Worm (Caenorhabditis elegans): ENCODE data around the gene T04C10.3.

T04C10.3 gene

ce11 chrX:14841030-14841429, 28.9 kb downstream of the T04C10.3 start (continued):
- TF ChIP-seq nhr-25 (tag; optimal IDR thresholded peaks at IDR 0.05) = peak; percentile 37
- TF ChIP-seq lin-13 (GFP tag; optimal IDR thresholded peaks at IDR 0.05) = peak; percentile 90
- TF ChIP-seq mdl-1 (tag; optimal IDR thresholded peaks at IDR 0.05) = peak; percentile 74 to 93
- no peak for TF ChIP-seq mbf-1 (tag; optimal IDR thresholded peaks at IDR 0.05)

DNA sequence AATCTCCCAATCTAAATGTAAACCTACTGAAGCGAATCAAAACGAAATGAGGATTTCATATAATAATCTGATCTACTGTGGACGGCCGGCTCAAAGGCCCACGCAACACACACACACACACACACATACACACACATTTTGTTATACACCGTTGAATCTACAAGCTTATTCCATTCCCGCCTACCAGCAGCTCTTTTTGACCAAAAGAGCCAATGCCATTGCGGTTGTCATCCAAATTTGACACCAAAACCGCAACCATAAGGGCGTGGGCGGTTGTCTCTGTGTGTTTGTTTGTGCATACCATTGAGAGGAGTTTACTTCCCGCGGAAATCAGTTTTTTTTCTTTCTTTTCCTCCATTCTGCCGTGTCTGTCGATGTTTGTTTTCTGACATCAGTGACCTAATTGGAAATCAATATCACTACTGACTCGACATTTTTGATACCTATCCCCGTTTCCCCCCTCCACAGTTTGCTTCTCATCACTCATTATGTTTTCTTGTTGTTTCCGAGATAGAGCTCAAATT, 30.7 kb downstream of the T04C10.3 start:
- TF ChIP-seq alr-1 (tag; optimal IDR thresholded peaks at IDR 0.05) (no peak), fos-1 (tag; optimal IDR thresholded peaks at IDR 0.05) (no peak), crh-2 (tag; optimal IDR thresholded peaks at IDR 0.05) (no peak), elt-1 (tag; optimal IDR thresholded peaks at IDR 0.05) (no peak), peb-1 (tag; optimal IDR thresholded peaks at IDR 0.05) (no peak), ztf-4 (tag; optimal IDR thresholded peaks at IDR 0.05) (no peak), unc-39 (tag; optimal IDR thresholded peaks at IDR 0.05) (no peak), nhr-25 (tag; optimal IDR thresholded peaks at IDR 0.05) (no peak), lin-13 (GFP tag; optimal IDR thresholded peaks at IDR 0.05) (no peak), F13H6.1 (tag; optimal IDR thresholded peaks at IDR 0.05) (no peak)

- TF ChIP-seq mbf-1 (tag; optimal IDR thresholded peaks at IDR 0.05) (no peak), nhr-237 (tag; optimal IDR thresholded peaks at IDR 0.05) (no peak), snpc-4 (tag; optimal IDR thresholded peaks at IDR 0.05) (no peak), fos-1 (tag; optimal IDR thresholded peaks at IDR 0.05) (peak; percentile 81), sma-9 (GFP tag; optimal IDR thresholded peaks at IDR 0.05) (peak; percentile 14), sma-9 (tag; optimal IDR thresholded peaks at IDR 0.05) (no peak), blmp-1 (tag; optimal IDR thresholded peaks at IDR 0.05; ENCODE audit: insufficient read depth) (no peak)
These were observed 32.3 kb downstream of the T04C10.3 start for ce11 chrX:14844481-14844880.

DNA sequence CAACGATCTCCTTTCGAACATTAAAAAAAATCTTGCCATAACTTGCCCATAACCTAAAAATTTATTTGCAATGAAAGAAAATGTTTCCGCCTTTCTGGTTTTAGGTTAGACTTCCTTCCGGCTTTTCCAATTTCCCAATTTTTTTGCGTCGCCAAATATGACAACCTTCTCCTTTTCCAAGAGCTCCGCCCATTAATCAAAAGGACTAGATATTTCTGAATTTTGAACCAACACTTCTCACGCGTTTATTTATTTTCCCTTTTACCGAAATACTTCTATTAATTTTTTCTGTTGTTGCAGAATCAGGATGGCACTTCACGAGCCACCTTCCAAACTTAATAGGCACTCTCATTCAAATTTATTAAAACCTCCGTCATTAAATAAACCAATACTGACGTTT, 33.5 kb downstream of the T04C10.3 start, which contains the start of gene egrh-1:
Gene egrh-1, plus strand, starts transcription at position 301 of the 400 bp plus-strand sequence.
- TF ChIP-seq nhr-12 (tag; optimal IDR thresholded peaks at IDR 0.05) (no peak), dmd-4 (tag; optimal IDR thresholded peaks at IDR 0.05) (no peak), nhr-11 (tag; optimal IDR thresholded peaks at IDR 0.05) (no peak), crh-2 (tag; optimal IDR thresholded peaks at IDR 0.05) (no peak), sma-3 (GFP tag; optimal IDR thresholded peaks at IDR 0.05) (no peak), unc-39 (tag; optimal IDR thresholded peaks at IDR 0.05) (no peak), sem-4 (tag; optimal IDR thresholded peaks at IDR 0.05) (no peak), C34F6.9 (tag; optimal IDR thresholded peaks at IDR 0.05) (no peak), skn-1 (tag; optimal IDR thresholded peaks at IDR 0.05) (no peak), aly-2 (tag; optimal IDR thresholded peaks at IDR 0.05) (no peak), blmp-1 (tag; optimal IDR thresholded peaks at IDR 0.05; ENCODE audit: insufficient read depth) (no peak), nhr-237 (tag; optimal IDR thresholded peaks at IDR 0.05) (no peak), fos-1 (tag; optimal IDR thresholded peaks at IDR 0.05) (no peak), ama-1 (optimal IDR thresholded peaks at IDR 0.05) (no peak), gmeb-1 (tag; optimal IDR thresholded peaks at IDR 0.05) (no peak)

DNA sequence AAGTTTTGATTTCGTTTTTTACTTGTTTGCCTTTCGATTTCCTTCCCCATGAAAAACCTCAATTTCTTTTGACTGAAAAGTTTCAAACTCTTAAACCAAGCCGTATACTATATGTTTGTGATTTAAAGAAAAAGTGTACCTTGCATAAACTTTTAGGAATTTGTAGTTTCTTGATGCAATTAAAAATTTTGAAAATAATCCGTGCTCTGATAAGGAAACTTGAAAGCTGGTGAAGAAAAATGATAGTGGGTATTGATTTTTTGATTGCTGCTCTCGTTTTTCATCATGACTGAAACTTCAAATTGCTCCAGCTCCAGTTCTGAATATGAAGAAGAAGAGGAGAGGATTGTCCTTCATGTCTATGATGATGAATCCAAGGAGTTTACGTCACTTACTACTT, 36.9 kb downstream of the T04C10.3 start, which contains the start of gene acd-3:
Gene acd-3, plus strand, starts transcription at position 222 of the 400 bp plus-strand sequence.
- TF ChIP-seq alr-1 (tag; optimal IDR thresholded peaks at IDR 0.05) (no peak), nhr-11 (tag; optimal IDR thresholded peaks at IDR 0.05) (no peak), fos-1 (tag; optimal IDR thresholded peaks at IDR 0.05) (peak; percentile 50), aly-2 (tag; optimal IDR thresholded peaks at IDR 0.05) (no peak), crh-2 (tag; optimal IDR thresholded peaks at IDR 0.05) (peak; percentile 34), elt-3 (tag; optimal IDR thresholded peaks at IDR 0.05) (no peak), elt-1 (tag; optimal IDR thresholded peaks at IDR 0.05) (no peak)

- TF ChIP-seq mbf-1 (tag; optimal IDR thresholded peaks at IDR 0.05) (no peak), ztf-1 (GFP tag; conservative IDR thresholded peaks at IDR 0.05) (no peak), unc-55 (GFP tag; optimal IDR thresholded peaks at IDR 0.05) (no peak), mdl-1 (tag; optimal IDR thresholded peaks at IDR 0.05) (no peak), fos-1 (tag; optimal IDR thresholded peaks at IDR 0.05) (no peak), skn-1 (tag; optimal IDR thresholded peaks at IDR 0.05) (no peak), ztf-4 (tag; optimal IDR thresholded peaks at IDR 0.05) (no peak), sem-4 (tag; optimal IDR thresholded peaks at IDR 0.05) (no peak), nhr-6 (tag; optimal IDR thresholded peaks at IDR 0.05) (no peak), nhr-23 (tag; optimal IDR thresholded peaks at IDR 0.05) (no peak), snpc-4 (tag; optimal IDR thresholded peaks at IDR 0.05) (no peak), nhr-237 (tag; optimal IDR thresholded peaks at IDR 0.05) (no peak), ama-1 (optimal IDR thresholded peaks at IDR 0.05) (no peak), blmp-1 (tag; optimal IDR thresholded peaks at IDR 0.05; ENCODE audit: insufficient read depth) (no peak), dmd-4 (tag; optimal IDR thresholded peaks at IDR 0.05) (no peak), alr-1 (tag; optimal IDR thresholded peaks at IDR 0.05) (no peak), nhr-10 (tag; optimal IDR thresholded peaks at IDR 0.05) (no peak), ZK546.5 (tag; optimal IDR thresholded peaks at IDR 0.05) (no peak), lin-11 (tag; optimal IDR thresholded peaks at IDR 0.05) (no peak), ceh-16 (tag; optimal IDR thresholded peaks at IDR 0.05) (no peak)
These were observed 39.7 kb downstream of the T04C10.3 start for ce11 chrX:14851904-14852303.

Data from whole organism, L2 larva.